Fruit fly (Drosophila melanogaster): Measurements from ENCODE around the gene Klp31E.

The Klp31E gene

dm6 chr2L:10466865-10467270 is 53.1 kb downstream of the Klp31E start (continued):
- TF ChIP-seq Bgb (GFP tag; IDR thresholded peaks at IDR 0.05; ENCODE audit: partially characterized antibody) (no peak), Ptx1 (GFP tag; IDR thresholded peaks at IDR 0.05) (peak; percentile 76), jigr1 (GFP tag; IDR thresholded peaks at IDR 0.05) (0 out of 3 replicates have a peak, but pooled peaks have one; percentile 46), CG34376 (GFP tag; optimal IDR thresholded peaks at IDR 0.05) (no peak), luna (GFP tag; optimal IDR thresholded peaks at IDR 0.05) (no peak), CG14014 (GFP tag; IDR thresholded peaks at IDR 0.05) (no peak), bigmax (GFP tag; optimal IDR thresholded peaks at IDR 0.05) (no peak), CG12219 (GFP tag; optimal IDR thresholded peaks at IDR 0.05) (no peak), chif (GFP tag; optimal IDR thresholded peaks at IDR 0.05) (peak; percentile 37 to 59), stc (GFP tag; IDR thresholded peaks at IDR 0.05) (no peak; the same call in none of the 2 replicates), CG10321 (GFP tag; IDR thresholded peaks at IDR 0.05) (no peak), CG3838 (GFP tag; optimal IDR thresholded peaks at IDR 0.05) (no peak), CG2712 (tag; optimal IDR thresholded peaks at IDR 0.05) (peak; percentile 86), Jarid2 (GFP tag; optimal IDR thresholded peaks at IDR 0.05) (peak; percentile 43), CG13123 (GFP tag; optimal IDR thresholded peaks at IDR 0.05) (no peak), chinmo (GFP tag; IDR thresholded peaks at IDR 0.05; ENCODE audit: partially characterized antibody) (no peak), HLH3B (GFP tag; IDR thresholded peaks at IDR 0.05) (0 out of 2 replicates have a peak, but pooled peaks have one; percentile 15), abd-A (tag; optimal IDR thresholded peaks at IDR 0.05) (no peak), sens (GFP tag) (peak; percentile 93), Ravus (GFP tag; IDR thresholded peaks at IDR 0.05) (no peak), Asciz (GFP tag; optimal IDR thresholded peaks at IDR 0.05) (peak; percentile 63), Antp (GFP tag; optimal IDR thresholded peaks at IDR 0.05) (peak; percentile 46), jumu (GFP tag; optimal IDR thresholded peaks at IDR 0.05) (peak; percentile 53), CG18476 (GFP tag; optimal IDR thresholded peaks at IDR 0.05) (peak; percentile 46), Dll (GFP tag; IDR thresholded peaks at IDR 0.05; ENCODE audit: partially characterized antibody) (no peak), pan (optimal IDR thresholded peaks at IDR 0.05) (no peak), pan (GFP tag; optimal IDR thresholded peaks at IDR 0.05 in 1 of 2, IDR thresholded peaks at IDR 0.05 in 1 of 2) (peak in 1 of 2 experiments; percentile 57), Fer3 (tag; optimal IDR thresholded peaks at IDR 0.05) (peak; percentile 40), Ssrp (tag; optimal IDR thresholded peaks at IDR 0.05) (peak; percentile 68), Nf-YA (GFP tag; IDR thresholded peaks at IDR 0.05) (no peak), CG13287 (GFP tag; IDR thresholded peaks at IDR 0.05; ENCODE audit: partially characterized antibody) (no peak), CG15011 (GFP tag; optimal IDR thresholded peaks at IDR 0.05) (no peak), CG15601 (tag; optimal IDR thresholded peaks at IDR 0.05) (peak; percentile 46), Dp (GFP tag; optimal IDR thresholded peaks at IDR 0.05) (no peak), nom (GFP tag; optimal IDR thresholded peaks at IDR 0.05) (no peak), CG4424 (GFP tag; optimal IDR thresholded peaks at IDR 0.05) (peak; percentile 76), scrt (GFP tag; optimal IDR thresholded peaks at IDR 0.05) (no peak), ranshi (GFP tag; IDR thresholded peaks at IDR 0.05) (0 out of 2 replicates have a peak, but pooled peaks have one; percentile 20), PHDP (tag; optimal IDR thresholded peaks at IDR 0.05) (peak; percentile 13), fd102C (GFP tag; optimal IDR thresholded peaks at IDR 0.05) (no peak), Fer2 (tag; optimal IDR thresholded peaks at IDR 0.05) (no peak), CG18262 (tag; optimal IDR thresholded peaks at IDR 0.05) (peak; percentile 88), D (optimal IDR thresholded peaks at IDR 0.05) (no peak), D (GFP tag; optimal IDR thresholded peaks at IDR 0.05) (peak; percentile 78), Taf1 (GFP tag; IDR thresholded peaks at IDR 0.05) (no peak), CG7928 (GFP tag; optimal IDR thresholded peaks at IDR 0.05) (no peak), CG8478 (optimal IDR thresholded peaks at IDR 0.05) (no peak), CG13624 (GFP tag; optimal IDR thresholded peaks at IDR 0.05) (peak; percentile 52), CG7372 (GFP tag; IDR thresholded peaks at IDR 0.05) (no peak), Elba2 (GFP tag; optimal IDR thresholded peaks at IDR 0.05) (no peak), aop (GFP tag; IDR thresholded peaks at IDR 0.05) (no peak), twi (tag; optimal IDR thresholded peaks at IDR 0.05) (peak; percentile 17)

Measured in whole organism, embryonic.